Worm (Caenorhabditis elegans) whole organism, L4 larva: ENCODE results near the gene osm-3.

Experiments used
- Y105C5A.15 ChIP-seq: fragments of 200-800 bp; sonication (Bioruptor generic); IDR thresholded peaks from 2 replicates; pipeline ENCODE4 v1.3.6; 2022; ENCODE audit warnings: missing genetic modification characterization, missing compliant biosample characterization
- Y75B8A.6 ChIP-seq: fragments of 200-800 bp; sonication (Bioruptor generic); IDR thresholded peaks from 2 replicates; pipeline ENCODE4 v1.3.6; 2022; ENCODE audit warnings: missing genetic modification reagents, missing genetic modification characterization, missing compliant biosample characterization
- ZK337.2 ChIP-seq: fragments of 200-800 bp; sonication (Bioruptor generic); IDR thresholded peaks from 2 replicates; pipeline ENCODE4 v1.3.6; 2022; ENCODE audit warnings: missing genetic modification reagents, missing genetic modification characterization, missing compliant biosample characterization
- aha-1 ChIP-seq: fragments of 150-350 bp; peaks from one replicate; lab custom pipeline; 2014; ENCODE audit warnings: missing biosample characterization, missing genetic modification characterization
- ceh-32 ChIP-seq: sonication (generic microtip); optimal IDR thresholded peaks from 2 replicates; lab custom pipeline; 2016; ENCODE audit warnings: mild to moderate bottlenecking, missing genetic modification characterization, missing compliant biosample characterization; ENCODE audit not compliant: poor library complexity
- ceh-82 ChIP-seq: sonication (generic microtip); optimal IDR thresholded peaks from 2 replicates; lab custom pipeline; 2017; ENCODE audit warnings: missing biosample characterization, missing genetic modification characterization
- cey-2 ChIP-seq: sonication (generic microtip); optimal IDR thresholded peaks from 3 replicates; lab custom pipeline; 2017; ENCODE audit warnings: missing genetic modification characterization, mild to moderate bottlenecking, missing compliant biosample characterization, antibody characterized with exemption, borderline replicate concordance; ENCODE audit not compliant: insufficient read depth
- daf-12 ChIP-seq: fragments of 150-350 bp; optimal IDR thresholded peaks from 2 replicates; lab custom pipeline; 2014; ENCODE audit warnings: missing biosample characterization, missing genetic modification reagents, missing genetic modification characterization
- daf-16 ChIP-seq, 3 experiments: sonication (generic microtip); optimal IDR thresholded peaks; 2 replicates each; lab custom pipeline; 2016 to 2017; ENCODE audit warnings: missing genetic modification characterization in 3 of 3, missing genetic modification reagents in 3 of 3, mild to moderate bottlenecking in 2 of 3, missing compliant biosample characterization in 2 of 3, missing biosample characterization in 1 of 3, moderate library complexity in 1 of 3
- duxl-1 ChIP-seq: sonication (generic microtip); optimal IDR thresholded peaks from 2 replicates; lab custom pipeline; 2016; ENCODE audit warnings: mild to moderate bottlenecking, missing genetic modification characterization, moderate library complexity, missing compliant biosample characterization; ENCODE audit not compliant: poor library complexity
- gei-8 ChIP-seq: fragments of 200-800 bp; sonication (Bioruptor generic); optimal IDR thresholded peaks from 2 replicates; lab custom pipeline; 2018; ENCODE audit warnings: mild to moderate bottlenecking, missing genetic modification characterization, missing compliant biosample characterization
- hif-1 ChIP-seq, 2 experiments: sonication (generic microtip); optimal IDR thresholded peaks; 2 replicates each; lab custom pipeline; 2016 to 2017; ENCODE audit warnings: missing compliant biosample characterization in 2 of 2, missing genetic modification characterization in 2 of 2, missing genetic modification reagents in 2 of 2, missing genotype in 2 of 2, mild to moderate bottlenecking in 1 of 2
- lim-7 ChIP-seq: fragments of 200-800 bp; sonication (Bioruptor generic); IDR thresholded peaks from 2 replicates; pipeline ENCODE4 v1.3.6; 2022; ENCODE audit warnings: missing genetic modification characterization, missing compliant biosample characterization
- lin-38 ChIP-seq: fragments of 200-800 bp; sonication (Bioruptor generic); IDR thresholded peaks from 2 replicates; pipeline ENCODE4 v1.3.6; 2022; ENCODE audit warnings: missing genetic modification reagents, missing genetic modification characterization, missing compliant biosample characterization
- lsy-2 ChIP-seq, 2 experiments: fragments of 150-350 bp in 1 of 2; sonication (generic microtip) in 1 of 2; optimal IDR thresholded peaks; 2 replicates each; lab custom pipeline; 2014 to 2017; ENCODE audit warnings: missing biosample characterization in 2 of 2, missing genetic modification characterization in 2 of 2
- mxl-2 ChIP-seq: fragments of 200-800 bp; sonication (Bioruptor generic); conservative IDR thresholded peaks from 2 replicates; pipeline ENCODE4 v1.3.6; 2022; ENCODE audit warnings: missing genetic modification reagents, missing genetic modification characterization, missing compliant biosample characterization
- nhr-41 ChIP-seq: fragments of 200-800 bp; sonication (Bioruptor generic); IDR thresholded peaks from 2 replicates; pipeline ENCODE4 v1.3.6; 2022; ENCODE audit warnings: missing genetic modification reagents, missing genetic modification characterization, missing compliant biosample characterization
- saeg-2 ChIP-seq: fragments of 200-800 bp; sonication (Bioruptor generic); IDR thresholded peaks from 2 replicates; pipeline ENCODE4 v1.3.6; 2022; ENCODE audit warnings: missing genetic modification reagents, missing genetic modification characterization, missing compliant biosample characterization
- set-16 ChIP-seq: fragments of 200-800 bp; sonication (Bioruptor generic); IDR thresholded peaks from 2 replicates; pipeline ENCODE4 v1.3.6; 2022; ENCODE audit warnings: missing genetic modification reagents, missing genetic modification characterization, missing compliant biosample characterization
- skn-1 ChIP-seq: fragments of 150-350 bp; optimal IDR thresholded peaks from 2 replicates; lab custom pipeline; 2014; ENCODE audit warnings: missing biosample characterization, missing genetic modification characterization
- spr-1 ChIP-seq: sonication (generic microtip); optimal IDR thresholded peaks from 2 replicates; lab custom pipeline; 2016; ENCODE audit warnings: mild to moderate bottlenecking, missing genetic modification characterization, missing compliant biosample characterization
- tag-97 ChIP-seq: fragments of 200-800 bp; sonication (Bioruptor generic); IDR thresholded peaks from 2 replicates; pipeline ENCODE4 v1.3.6; 2022; ENCODE audit warnings: missing genetic modification characterization, missing compliant biosample characterization
- tra-1 ChIP-seq: fragments of 200-800 bp; sonication (Bioruptor generic); IDR thresholded peaks from 2 replicates; pipeline ENCODE4 v1.3.6; 2022; ENCODE audit warnings: missing genetic modification reagents, missing genetic modification characterization, missing compliant biosample characterization
- unc-62 ChIP-seq, 3 experiments: fragments of 150-350 bp in 1 of 3; sonication (generic microtip); optimal IDR thresholded peaks in 2 of 3; peaks in 1 of 3; 1 replicate in 1 of 3; 2 replicates in 2 of 3; lab custom pipeline; 2014 to 2017; ENCODE audit warnings: missing biosample characterization in 3 of 3, missing genetic modification characterization in 3 of 3, missing genetic modification reagents in 3 of 3, missing genotype in 1 of 3
- zfp-2 ChIP-seq: sonication (generic microtip); optimal IDR thresholded peaks from 2 replicates; lab custom pipeline; 2016; ENCODE audit warnings: mild to moderate bottlenecking, missing genetic modification characterization, missing compliant biosample characterization
- zfp-3 ChIP-seq: fragments of 200-800 bp; sonication (Bioruptor generic); conservative IDR thresholded peaks from 2 replicates; pipeline ENCODE4 v1.3.6; 2022; ENCODE audit warnings: missing genetic modification reagents, missing genetic modification characterization, missing compliant biosample characterization
- zip-2 ChIP-seq: fragments of 150-350 bp; optimal IDR thresholded peaks from 2 replicates; lab custom pipeline; 2014; ENCODE audit warnings: missing biosample characterization, missing genetic modification characterization

Gene osm-3

DNA sequence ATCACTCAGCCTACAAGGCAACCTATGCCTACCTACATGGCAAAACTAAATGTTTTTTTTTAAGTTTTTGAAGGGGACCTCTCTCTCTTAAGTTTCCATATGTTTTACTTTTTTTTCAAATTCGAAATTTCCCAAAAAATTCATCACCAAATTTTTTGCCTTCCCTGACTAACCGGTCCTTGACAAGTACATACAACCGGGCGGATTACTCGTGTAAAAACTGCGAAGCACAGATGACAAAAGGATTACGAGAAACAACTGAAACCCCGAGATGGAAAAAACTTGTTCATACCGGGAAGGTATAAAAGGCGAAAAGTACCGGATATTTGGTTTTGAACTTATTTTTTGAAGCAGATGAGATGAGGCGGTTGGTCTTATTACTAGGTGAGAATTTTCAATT is 6.4 kb downstream of the osm-3 start, which contains the start of gene K09B3.1:
Gene K09B3.1, plus strand, starts transcription at position 301 of the 400 bp plus-strand sequence.
- no peak for TF ChIP-seq skn-1
- no peak for TF ChIP-seq duxl-1 (tag; lab: Kevin White, UChicago)
- TF ChIP-seq zip-2, result no peak
- no peak for TF ChIP-seq spr-1
- no peak for TF ChIP-seq hif-1 (tag; optimal IDR thresholded peaks at IDR 0.05; lab: Kevin White, UChicago)
- no peak for TF ChIP-seq ceh-32
- no peak for TF ChIP-seq lsy-2 (tag; optimal IDR thresholded peaks at IDR 0.05; lab: Kevin White, UChicago)
- TF ChIP-seq ceh-82 (tag; lab: Kevin White, UChicago), result no peak
- no peak for TF ChIP-seq Y105C5A.15 (GFP tag; lab: Robert Waterston, UW)
- no peak for TF ChIP-seq daf-12 (tag; lab: Kevin White, UChicago)
- no peak for TF ChIP-seq ZK337.2 (GFP tag; lab: Robert Waterston, UW)
- no peak for TF ChIP-seq saeg-2 (GFP tag; lab: Robert Waterston, UW)
- no peak for TF ChIP-seq unc-62 (GFP tag; optimal IDR thresholded peaks at IDR 0.05 in 1 of 2; lab: Kevin White, UChicago)
- TF ChIP-seq unc-62 (tag; optimal IDR thresholded peaks at IDR 0.05; lab: Kevin White, UChicago), result no peak
- no peak for TF ChIP-seq zfp-2
- TF ChIP-seq tag-97 (GFP tag; lab: Robert Waterston, UW), result no peak
- TF ChIP-seq cey-2 (tag; lab: Kevin White, UChicago), result no peak
- TF ChIP-seq tra-1 (GFP tag; lab: Robert Waterston, UW), result no peak
- TF ChIP-seq zfp-3 (GFP tag; lab: Robert Waterston, UW), result no peak
- no peak for TF ChIP-seq nhr-41 (GFP tag; lab: Robert Waterston, UW)
- no peak for TF ChIP-seq daf-16 (GFP tag; optimal IDR thresholded peaks at IDR 0.05; lab: Kevin White, UChicago)
- no peak for TF ChIP-seq daf-16 (tag; optimal IDR thresholded peaks at IDR 0.05; lab: Kevin White, UChicago)
- TF ChIP-seq, all 104 proteins: peak for 0

DNA sequence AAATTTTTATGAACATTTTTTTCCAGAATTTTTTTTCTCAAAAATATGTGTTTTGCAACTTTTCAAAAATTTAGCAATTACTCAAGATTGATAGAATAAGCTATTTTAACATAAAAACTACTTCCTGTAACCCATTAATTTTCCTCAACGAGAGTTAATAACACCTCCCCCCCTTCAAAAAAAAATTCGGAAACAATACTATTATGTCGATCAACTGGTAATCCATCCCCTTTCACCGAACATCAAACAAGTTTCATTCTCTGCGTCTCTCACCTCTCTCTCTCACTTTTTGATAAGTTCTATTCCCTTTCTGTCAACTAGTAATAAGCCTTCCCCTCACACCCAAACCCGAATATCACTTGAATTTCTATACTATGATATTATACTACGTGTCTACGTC is 16.9 kb downstream of the osm-3 start, which contains the start of gene glct-6:
Gene glct-6, plus strand, starts transcription at position 301 of the 400 bp plus-strand sequence.
- TF ChIP-seq aha-1 (tag; lab: Kevin White, UChicago) (peak; percentile 59), ceh-82 (tag; lab: Kevin White, UChicago) (no peak)
- TF ChIP-seq, all 104 proteins: peak for 1

DNA sequence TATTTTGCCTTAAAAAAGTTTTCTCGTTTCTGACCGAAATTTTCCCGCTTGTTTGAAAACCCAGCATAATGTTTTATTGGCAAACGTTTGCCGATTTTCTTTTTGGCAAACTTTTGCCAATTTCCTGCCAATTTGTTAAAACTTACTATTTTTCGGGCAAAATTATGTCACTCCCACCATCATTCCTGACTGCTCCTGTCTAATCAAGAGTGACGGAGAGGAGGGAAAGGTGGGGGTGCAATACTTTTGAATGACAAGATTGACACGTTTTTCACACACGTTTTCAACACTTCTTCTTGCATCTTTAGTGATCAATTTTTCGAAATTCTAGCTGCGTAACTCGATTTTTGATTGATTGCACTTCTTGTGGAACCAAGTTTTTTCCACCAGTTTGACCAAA is 19.3 kb downstream of the osm-3 start:
- no peak for TF ChIP-seq Y75B8A.6 (GFP tag; lab: Robert Waterston, UW)
- peak; percentile 89 for TF ChIP-seq aha-1 (tag; lab: Kevin White, UChicago)
- peak in 1 of 2 experiments; percentile 98 for TF ChIP-seq unc-62 (GFP tag; optimal IDR thresholded peaks at IDR 0.05 in 1 of 2; lab: Kevin White, UChicago)
- TF ChIP-seq unc-62 (tag; optimal IDR thresholded peaks at IDR 0.05; lab: Kevin White, UChicago), result no peak

DNA sequence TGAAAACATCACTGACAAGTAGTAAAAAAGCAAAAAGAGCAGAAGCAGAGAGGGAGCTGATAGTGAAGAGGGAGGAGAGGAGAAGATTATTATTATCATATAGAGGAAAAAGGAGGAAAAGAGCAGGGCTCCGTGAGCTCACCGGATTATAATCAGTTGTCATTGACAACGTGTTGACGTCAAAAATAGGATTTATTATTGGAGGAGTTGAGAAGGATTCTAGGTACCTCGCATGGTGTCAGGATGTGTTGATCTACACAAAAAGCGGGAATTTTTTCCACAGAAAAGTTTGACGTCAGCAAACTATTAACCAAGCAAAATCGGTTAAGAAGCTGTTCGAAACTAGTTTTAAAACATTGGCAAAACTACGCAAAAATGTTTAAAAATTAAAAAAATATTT is 26.7 kb downstream of the osm-3 start:
- peak; percentile 28 for TF ChIP-seq aha-1 (tag; lab: Kevin White, UChicago)
- TF ChIP-seq cey-2 (tag; lab: Kevin White, UChicago), result no peak

DNA sequence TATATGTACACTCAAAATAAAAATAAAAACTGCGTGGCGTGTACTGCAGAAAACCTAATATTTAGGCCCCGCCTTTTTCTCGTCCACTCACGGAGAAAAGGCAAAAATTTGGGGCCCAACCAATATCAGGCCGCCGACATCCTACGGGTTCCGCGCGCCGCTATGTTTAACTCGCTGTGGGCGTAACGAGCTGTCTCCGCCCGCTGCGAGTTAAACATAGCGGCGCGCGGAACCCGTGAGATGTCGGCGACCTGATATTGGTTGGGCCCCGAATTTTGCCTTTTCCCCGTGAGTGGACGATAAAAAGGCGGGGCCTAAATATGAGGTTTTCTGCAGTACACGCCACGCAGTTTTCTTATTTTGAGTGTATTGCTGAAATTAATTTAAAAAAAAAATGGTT is 29.7 kb downstream of the osm-3 start:
- TF ChIP-seq lin-38 (GFP tag; lab: Robert Waterston, UW) (peak; percentile 40; the same call in 1 of the 2 replicates), mxl-2 (GFP tag; lab: Robert Waterston, UW) (0 out of 2 replicates have a peak, but pooled peaks have one; percentile 10)

DNA sequence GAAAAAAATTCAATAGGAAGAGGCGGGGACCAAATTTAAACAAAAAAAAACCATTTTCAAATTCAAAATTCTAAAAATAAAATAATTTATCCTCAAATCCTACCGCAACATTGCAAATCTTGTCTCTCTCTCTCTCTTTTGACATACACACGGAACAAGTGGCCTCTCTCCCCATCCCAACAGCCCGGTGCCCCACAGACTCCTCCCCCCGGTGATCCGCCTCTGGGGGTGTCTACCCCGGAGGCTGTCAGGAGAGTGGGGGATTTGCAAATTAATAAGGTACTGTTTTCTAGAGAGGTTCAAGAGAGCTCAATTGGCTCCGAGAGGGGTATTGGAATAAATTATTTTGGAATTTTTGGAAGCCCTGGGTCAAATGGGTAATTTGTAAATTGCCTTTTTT is 33.1 kb downstream of the osm-3 start:
- TF ChIP-seq gei-8 (GFP tag; lab: Kevin White, UChicago), result no peak
- TF ChIP-seq lim-7 (GFP tag; lab: Robert Waterston, UW), result no peak
- no peak for TF ChIP-seq Y75B8A.6 (GFP tag; lab: Robert Waterston, UW)
- TF ChIP-seq set-16 (GFP tag; lab: Robert Waterston, UW), result peak; percentile 58
